Worm (Caenorhabditis elegans) whole organism, L2 larva: ENCODE measurements around the gene F20D6.11.
A peak's percentile ranks its signal among the peaks of the same experiment; 100 is the strongest.

Source experiments
- C34F6.9 ChIP-seq: fragments of 150-350 bp; optimal IDR thresholded peaks from 2 replicates; lab custom pipeline; 2014; ENCODE audit warnings: missing biosample characterization, missing genetic modification characterization
- R02D3.7 ChIP-seq: fragments of 150-350 bp; optimal IDR thresholded peaks from 2 replicates; lab custom pipeline; 2014; ENCODE audit warnings: missing biosample characterization, missing genetic modification characterization
- Y55F3AM.14 ChIP-seq: fragments of 200-800 bp; sonication (Bioruptor generic); optimal IDR thresholded peaks from 2 replicates; lab custom pipeline; 2018; ENCODE audit warnings: mild to moderate bottlenecking, missing genetic modification characterization, missing compliant biosample characterization
- alr-1 ChIP-seq: fragments of 150-350 bp; optimal IDR thresholded peaks from 2 replicates; lab custom pipeline; 2014; ENCODE audit warnings: missing biosample characterization, missing genetic modification characterization
- ama-1 ChIP-seq: fragments of 150-350 bp; optimal IDR thresholded peaks from 2 replicates; lab custom pipeline; 2018; ENCODE audit warnings: inconsistent platforms
- blmp-1 ChIP-seq: sonication (generic microtip); optimal IDR thresholded peaks from 2 replicates; lab custom pipeline; 2017; ENCODE audit warnings: missing genetic modification characterization, mild to moderate bottlenecking, missing compliant biosample characterization, antibody characterized with exemption, moderate library complexity; ENCODE audit not compliant: insufficient read depth
- ceh-16 ChIP-seq: fragments of 150-350 bp; optimal IDR thresholded peaks from 2 replicates; lab custom pipeline; 2014; ENCODE audit warnings: missing biosample characterization, missing genetic modification characterization
- ceh-82 ChIP-seq: fragments of 150-350 bp; optimal IDR thresholded peaks from 2 replicates; lab custom pipeline; 2014; ENCODE audit warnings: missing biosample characterization, missing genetic modification characterization
- crh-2 ChIP-seq: sonication (generic microtip); optimal IDR thresholded peaks from 2 replicates; lab custom pipeline; 2017; ENCODE audit warnings: missing biosample characterization, missing genetic modification characterization
- dmd-4 ChIP-seq: sonication (generic microtip); optimal IDR thresholded peaks from 2 replicates; lab custom pipeline; 2017; ENCODE audit warnings: missing biosample characterization, missing genetic modification characterization
- elt-3 ChIP-seq: sonication (generic microtip); optimal IDR thresholded peaks from 2 replicates; lab custom pipeline; 2017; ENCODE audit warnings: missing biosample characterization, missing genetic modification characterization
- fos-1 ChIP-seq: fragments of 150-350 bp; optimal IDR thresholded peaks from 2 replicates; lab custom pipeline; 2014; ENCODE audit warnings: missing biosample characterization, missing genetic modification characterization
- gmeb-1 ChIP-seq: fragments of 150-350 bp; optimal IDR thresholded peaks from 2 replicates; lab custom pipeline; 2014; ENCODE audit warnings: missing biosample characterization, missing genetic modification characterization
- lsy-2 ChIP-seq, 2 experiments: fragments of 150-350 bp in 1 of 2; sonication (generic microtip) in 1 of 2; optimal IDR thresholded peaks; 2 replicates each; lab custom pipeline; 2014 to 2017; ENCODE audit warnings: missing biosample characterization in 2 of 2, missing genetic modification characterization in 2 of 2
- mab-5 ChIP-seq: fragments of 150-350 bp; optimal IDR thresholded peaks from 2 replicates; lab custom pipeline; 2014; ENCODE audit warnings: missing biosample characterization, missing genetic modification characterization
- mbf-1 ChIP-seq: sonication (generic microtip); optimal IDR thresholded peaks from 2 replicates; lab custom pipeline; 2017; ENCODE audit warnings: missing biosample characterization, missing genetic modification characterization
- mdl-1 ChIP-seq, 2 experiments: fragments of 150-350 bp in 1 of 2; sonication (generic microtip) in 1 of 2; optimal IDR thresholded peaks; 2 replicates each; lab custom pipeline; 2017; ENCODE audit warnings: missing biosample characterization in 2 of 2, missing genetic modification characterization in 2 of 2
- nhr-10 ChIP-seq: sonication (generic microtip); optimal IDR thresholded peaks from 2 replicates; lab custom pipeline; 2017; ENCODE audit warnings: missing biosample characterization, missing genetic modification characterization
- nhr-12 ChIP-seq: fragments of 150-350 bp; optimal IDR thresholded peaks from 2 replicates; lab custom pipeline; 2014; ENCODE audit warnings: missing biosample characterization, missing genetic modification characterization
- nhr-129 ChIP-seq: fragments of 150-350 bp; optimal IDR thresholded peaks from 2 replicates; lab custom pipeline; 2014; ENCODE audit warnings: missing biosample characterization, missing genetic modification characterization
- nhr-21 ChIP-seq: fragments of 150-350 bp; optimal IDR thresholded peaks from 2 replicates; lab custom pipeline; 2014; ENCODE audit warnings: missing biosample characterization, missing genetic modification characterization
- nhr-23 ChIP-seq: fragments of 150-350 bp; optimal IDR thresholded peaks from 2 replicates; lab custom pipeline; 2014; ENCODE audit warnings: missing biosample characterization, missing genetic modification reagents, missing genetic modification characterization
- peb-1 ChIP-seq: fragments of 150-350 bp; optimal IDR thresholded peaks from 2 replicates; lab custom pipeline; 2014; ENCODE audit warnings: missing biosample characterization, missing genetic modification characterization
- sem-4 ChIP-seq: fragments of 150-350 bp; optimal IDR thresholded peaks from 2 replicates; lab custom pipeline; 2014; ENCODE audit warnings: missing biosample characterization, missing genetic modification reagents, missing genetic modification characterization
- skn-1 ChIP-seq: sonication (generic microtip); optimal IDR thresholded peaks from 2 replicates; lab custom pipeline; 2017; ENCODE audit warnings: missing biosample characterization, missing genetic modification characterization
- sma-9 ChIP-seq, 2 experiments: fragments of 150-350 bp in 1 of 2; sonication (generic microtip) in 1 of 2; optimal IDR thresholded peaks; 2 replicates each; lab custom pipeline; 2014 to 2016; ENCODE audit warnings: missing genetic modification characterization in 2 of 2, mild to moderate bottlenecking in 1 of 2, missing biosample characterization in 1 of 2, missing compliant biosample characterization in 1 of 2, missing genetic modification reagents in 1 of 2, moderate library complexity in 1 of 2
- unc-39 ChIP-seq: fragments of 150-350 bp; optimal IDR thresholded peaks from 2 replicates; lab custom pipeline; 2014; ENCODE audit warnings: missing biosample characterization, missing genetic modification characterization
- unc-55 ChIP-seq: fragments of 150-350 bp; sonication (generic microtip); optimal IDR thresholded peaks from 3 replicates; lab custom pipeline; 2014; ENCODE audit warnings: missing biosample characterization, missing genetic modification reagents, missing genetic modification characterization
- zag-1 ChIP-seq: fragments of 150-350 bp; optimal IDR thresholded peaks from 2 replicates; lab custom pipeline; 2014; ENCODE audit warnings: missing biosample characterization, missing genetic modification characterization
- ztf-1 ChIP-seq: fragments of 200-800 bp; sonication (Bioruptor generic); conservative IDR thresholded peaks from 2 replicates; pipeline ENCODE4 v1.3.6; 2022; ENCODE audit warnings: missing genetic modification characterization, missing compliant biosample characterization
- ztf-4 ChIP-seq: fragments of 150-350 bp; optimal IDR thresholded peaks from 2 replicates; lab custom pipeline; 2014; ENCODE audit warnings: missing biosample characterization, missing genetic modification characterization

F20D6.11 gene

DNA sequence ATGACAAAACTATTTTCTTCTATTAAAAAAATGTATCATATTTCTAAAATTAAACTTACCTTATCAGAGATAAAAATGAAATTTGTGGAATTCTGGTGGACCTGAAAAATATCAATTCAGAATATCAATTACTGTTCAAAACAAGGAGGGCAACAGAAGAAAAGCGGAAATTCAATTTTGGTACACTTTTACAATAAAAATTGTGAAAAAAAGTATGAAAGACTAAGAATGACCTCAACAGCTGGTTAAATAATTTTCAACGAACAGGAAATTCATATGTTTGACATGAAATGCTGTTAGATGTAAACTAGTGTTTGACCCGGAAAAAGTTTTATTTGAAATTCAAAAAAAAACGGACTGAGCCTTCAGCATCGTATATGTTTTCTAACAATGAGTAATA is 15.0 kb upstream of the F20D6.11 start, which contains the start of gene K07C11.7:
Gene K07C11.7, minus strand, starts transcription at position 101 of the 400 bp plus-strand sequence.
- TF ChIP-seq skn-1 (tag; lab: Kevin White, UChicago) (no peak), unc-39 (no peak), nhr-129 (no peak), R02D3.7 (tag; lab: Kevin White, UChicago) (no peak), unc-55 (GFP tag; lab: Kevin White, UChicago) (no peak), peb-1 (tag; lab: Kevin White, UChicago) (no peak), nhr-23 (tag; lab: Kevin White, UChicago) (no peak), Y55F3AM.14 (no peak), mdl-1 (tag; optimal IDR thresholded peaks at IDR 0.05; lab: Kevin White, UChicago) (no peak), ztf-4 (no peak), crh-2 (no peak), ama-1 (lab: Kevin White, UChicago) (no peak), nhr-21 (tag; lab: Kevin White, UChicago) (no peak), mbf-1 (tag; lab: Kevin White, UChicago) (no peak), nhr-10 (tag; lab: Kevin White, UChicago) (no peak)

- TF ChIP-seq R02D3.7 (tag; lab: Kevin White, UChicago) = no peak
- TF ChIP-seq blmp-1 = no peak
- TF ChIP-seq zag-1 (tag; lab: Kevin White, UChicago) = no peak
- peak; percentile 68 for TF ChIP-seq fos-1 (tag; lab: Kevin White, UChicago)
- TF ChIP-seq ztf-1 (GFP tag; lab: Robert Waterston, UW) = no peak
- no peak for TF ChIP-seq ceh-82 (tag; lab: Kevin White, UChicago)
- TF ChIP-seq sma-9 (GFP tag; optimal IDR thresholded peaks at IDR 0.05; lab: Kevin White, UChicago) = peak; percentile 25
- TF ChIP-seq sma-9 (tag; optimal IDR thresholded peaks at IDR 0.05; lab: Kevin White, UChicago) = no peak
- peak; percentile 8 for TF ChIP-seq gmeb-1 (tag; lab: Kevin White, UChicago)
These were observed 13.9 kb upstream of the F20D6.11 start for ce11 chrV:8212816-8213215.

ce11 chrV:8211993-8212392 is 13.1 kb upstream of the F20D6.11 start:
- no peak for TF ChIP-seq mbf-1 (tag; lab: Kevin White, UChicago)
- TF ChIP-seq skn-1 (tag; lab: Kevin White, UChicago) = no peak
- TF ChIP-seq nhr-12 (tag; lab: Kevin White, UChicago) = no peak
- TF ChIP-seq lsy-2 (tag; optimal IDR thresholded peaks at IDR 0.05; lab: Kevin White, UChicago) = peak in 1 of 2 experiments; percentile 28
- peak; percentile 7 for TF ChIP-seq crh-2
- TF ChIP-seq C34F6.9 = peak; percentile 21
- TF ChIP-seq sma-9 (GFP tag; optimal IDR thresholded peaks at IDR 0.05; lab: Kevin White, UChicago) = peak; percentile 44
- TF ChIP-seq sma-9 (tag; optimal IDR thresholded peaks at IDR 0.05; lab: Kevin White, UChicago) = no peak
- no peak for TF ChIP-seq elt-3
- no peak for TF ChIP-seq ama-1 (lab: Kevin White, UChicago)
- no peak for TF ChIP-seq alr-1
- no peak for TF ChIP-seq ceh-82 (tag; lab: Kevin White, UChicago)
- TF ChIP-seq sem-4 (tag; lab: Kevin White, UChicago) = no peak
- TF ChIP-seq nhr-21 (tag; lab: Kevin White, UChicago) = peak; percentile 1
- no peak for TF ChIP-seq unc-55 (GFP tag; lab: Kevin White, UChicago)
- TF ChIP-seq ceh-16 (tag; lab: Kevin White, UChicago) = no peak

- TF ChIP-seq dmd-4 (tag; lab: Kevin White, UChicago) (no peak), mab-5 (tag; lab: Kevin White, UChicago) (peak; percentile 17)
- TF ChIP-seq, all 48 proteins: peak for 1
These were observed 11.6 kb upstream of the F20D6.11 start for ce11 chrV:8210527-8210926.

ce11 chrV:8206931-8207330 is 8.0 kb upstream of the F20D6.11 start, which contains the start of gene timp-1:
TSS of gene timp-1 (plus strand) at chrV:8207235.
- no peak for TF ChIP-seq ztf-1 (GFP tag; lab: Robert Waterston, UW)
- peak; percentile 66 for TF ChIP-seq blmp-1

- TF ChIP-seq peb-1 (tag; lab: Kevin White, UChicago) (no peak), fos-1 (tag; lab: Kevin White, UChicago) (peak; percentile 26), ztf-4 (no peak), nhr-23 (tag; lab: Kevin White, UChicago) (no peak)
These were observed 4.3 kb upstream of the F20D6.11 start, which contains the start of gene cest-17 for ce11 chrV:8203085-8203643. TSS of gene cest-17 (plus strand) at chrV:8203332.
